Fruit fly (Drosophila melanogaster): ENCODE data around the gene CG13010.

Gene CG13010

dm6 chrX:16637594-16638485, 40.9 kb downstream of the CG13010 start, which contains the start of gene RpS19a (continued):
- TF ChIP-seq Gug (GFP tag; IDR thresholded peaks at IDR 0.05) (0 out of 2 replicates have a peak, but pooled peaks have one; percentile 10), CG8119 (GFP tag; IDR thresholded peaks at IDR 0.05) (no peak), achi (GFP tag; optimal IDR thresholded peaks at IDR 0.05) (peak; percentile 56), Eip78C (GFP tag) (peak; percentile 89), ss (GFP tag; optimal IDR thresholded peaks at IDR 0.05) (peak; percentile 82 to 85), dac (GFP tag; optimal IDR thresholded peaks at IDR 0.05) (peak; percentile 43), eg (GFP tag; IDR thresholded peaks at IDR 0.05) (peak; percentile 73), CG3919 (GFP tag; optimal IDR thresholded peaks at IDR 0.05) (peak; percentile 76), esn (GFP tag; optimal IDR thresholded peaks at IDR 0.05) (peak; percentile 79), CG31627 (GFP tag; optimal IDR thresholded peaks at IDR 0.05) (peak; percentile 1), CG8632 (GFP tag; optimal IDR thresholded peaks at IDR 0.05) (peak; percentile 56), CG9139 (GFP tag; optimal IDR thresholded peaks at IDR 0.05) (peak; percentile 82), Ets21C (GFP tag; optimal IDR thresholded peaks at IDR 0.05) (peak; percentile 3), CG34406 (GFP tag; optimal IDR thresholded peaks at IDR 0.05) (peak; percentile 67), fd85E (GFP tag; optimal IDR thresholded peaks at IDR 0.05) (peak; percentile 58), pdm3 (GFP tag; optimal IDR thresholded peaks at IDR 0.05) (peak; percentile 58), net (GFP tag; optimal IDR thresholded peaks at IDR 0.05) (peak; percentile 73), Met (GFP tag; optimal IDR thresholded peaks at IDR 0.05) (peak; percentile 78)

dm6 chrX:16637106-16637590, 41.6 kb downstream of the CG13010 start, which contains the start of gene Rok:
Gene Rok, minus strand, starts transcription at chrX:16637414.
- TF ChIP-seq CG6163 (GFP tag; IDR thresholded peaks at IDR 0.05) (0 out of 3 replicates have a peak, but pooled peaks have one; percentile 31), Smox (GFP tag; optimal IDR thresholded peaks at IDR 0.05) (no peak), fkh (GFP tag; optimal IDR thresholded peaks at IDR 0.05) (peak; percentile 51), CG6808 (GFP tag; optimal IDR thresholded peaks at IDR 0.05) (peak; percentile 8), pdm3 (GFP tag; optimal IDR thresholded peaks at IDR 0.05) (no peak)

dm6 chrX:16633181-16633957, 45.4 kb downstream of the CG13010 start:
- TF ChIP-seq spab (GFP tag; optimal IDR thresholded peaks at IDR 0.05) (peak; percentile 12), dac (GFP tag; optimal IDR thresholded peaks at IDR 0.05) (peak; percentile 48), CG15336 (GFP tag; IDR thresholded peaks at IDR 0.05) (peak; percentile 36; the same call in 1 of the 2 replicates), CG11294 (GFP tag; IDR thresholded peaks at IDR 0.05) (peak; percentile 15; the same call in 1 of the 2 replicates), eg (GFP tag; IDR thresholded peaks at IDR 0.05) (peak; percentile 25; the same call in 2 of the 3 replicates), Ets96B (tag; optimal IDR thresholded peaks at IDR 0.05) (peak; percentile 19), fd59A (GFP tag; optimal IDR thresholded peaks at IDR 0.05) (peak; percentile 17), acj6 (GFP tag; optimal IDR thresholded peaks at IDR 0.05) (no peak), Eip78C (GFP tag) (peak; percentile 64), CG6163 (GFP tag; IDR thresholded peaks at IDR 0.05) (no peak), CG8119 (GFP tag; IDR thresholded peaks at IDR 0.05) (0 out of 3 replicates have a peak, but pooled peaks have one; percentile 27), Lpt (GFP tag; optimal IDR thresholded peaks at IDR 0.05) (no peak), net (GFP tag; optimal IDR thresholded peaks at IDR 0.05) (peak; percentile 22), CG6276 (GFP tag; optimal IDR thresholded peaks at IDR 0.05) (peak; percentile 65), Gug (GFP tag; IDR thresholded peaks at IDR 0.05) (0 out of 2 replicates have a peak, but pooled peaks have one; percentile 28), fkh (GFP tag; optimal IDR thresholded peaks at IDR 0.05) (peak; percentile 58), CG6808 (GFP tag; optimal IDR thresholded peaks at IDR 0.05) (peak; percentile 70), Eip75B (GFP tag; optimal IDR thresholded peaks at IDR 0.05) (no peak), salr (GFP tag; optimal IDR thresholded peaks at IDR 0.05) (peak in 1 of 2 experiments; percentile 3), cyc (GFP tag; optimal IDR thresholded peaks at IDR 0.05) (no peak), CG32006 (GFP tag; optimal IDR thresholded peaks at IDR 0.05) (peak; percentile 63)

All from whole organism, prepupa.